Worm (Caenorhabditis elegans): Measurements from ENCODE around the gene gtf-2H3.

ce11 chrIII:10088508-10088981 lies 31.4 kb downstream of the gtf-2H3 start, which contains the start of gene hal-2:
- TF ChIP-seq lin-39 (tag; optimal IDR thresholded peaks at IDR 0.05) = no peak
- TF ChIP-seq C34B4.2 (tag; optimal IDR thresholded peaks at IDR 0.05) = no peak
- no peak for TF ChIP-seq nhr-20 (tag; optimal IDR thresholded peaks at IDR 0.05)
- no peak for TF ChIP-seq hlh-4 (tag; optimal IDR thresholded peaks at IDR 0.05)
- no peak for TF ChIP-seq ama-1 (optimal IDR thresholded peaks at IDR 0.05)

Data from whole organism, L1 larva.